Worm (Caenorhabditis elegans) whole organism, L4 larva: ENCODE results near the gene chil-17.

ENCODE experiments used
- F26F4.8 ChIP-seq: fragments of 200-800 bp; sonication (Bioruptor generic); conservative IDR thresholded peaks from 2 replicates; pipeline ENCODE4 v1.3.6; 2022; ENCODE audit warnings: missing genetic modification characterization, missing compliant biosample characterization
- ZK337.2 ChIP-seq: fragments of 200-800 bp; sonication (Bioruptor generic); IDR thresholded peaks from 2 replicates; pipeline ENCODE4 v1.3.6; 2022; ENCODE audit warnings: missing genetic modification reagents, missing genetic modification characterization, missing compliant biosample characterization
- ama-1 ChIP-seq: fragments of 150-350 bp; optimal IDR thresholded peaks from 2 replicates; lab custom pipeline; 2014; ENCODE audit warnings: inconsistent platforms, mixed read lengths
- ceh-62 ChIP-seq: sonication (generic microtip); optimal IDR thresholded peaks from 2 replicates; lab custom pipeline; 2017; ENCODE audit warnings: missing biosample characterization, missing genetic modification characterization
- gei-8 ChIP-seq: fragments of 200-800 bp; sonication (Bioruptor generic); optimal IDR thresholded peaks from 2 replicates; lab custom pipeline; 2018; ENCODE audit warnings: mild to moderate bottlenecking, missing genetic modification characterization, missing compliant biosample characterization
- lsy-2 ChIP-seq, 2 experiments: fragments of 150-350 bp in 1 of 2; sonication (generic microtip) in 1 of 2; optimal IDR thresholded peaks; 2 replicates each; lab custom pipeline; 2014 to 2017; ENCODE audit warnings: missing biosample characterization in 2 of 2, missing genetic modification characterization in 2 of 2
- nhr-102 ChIP-seq: sonication (generic microtip); optimal IDR thresholded peaks from 2 replicates; lab custom pipeline; 2016; ENCODE audit warnings: mild to moderate bottlenecking, missing genetic modification characterization, moderate library complexity, missing compliant biosample characterization
- nhr-28 ChIP-seq: fragments of 150-350 bp; optimal IDR thresholded peaks from 2 replicates; lab custom pipeline; 2014; ENCODE audit warnings: missing biosample characterization, missing genetic modification characterization
- snpc-4 ChIP-seq: fragments of 150-350 bp; optimal IDR thresholded peaks from 2 replicates; lab custom pipeline; 2014; ENCODE audit warnings: missing biosample characterization, missing genetic modification characterization
- ztf-11 ChIP-seq: fragments of 150-350 bp; optimal IDR thresholded peaks from 2 replicates; lab custom pipeline; 2014; ENCODE audit warnings: missing biosample characterization, missing genetic modification characterization

DNA sequence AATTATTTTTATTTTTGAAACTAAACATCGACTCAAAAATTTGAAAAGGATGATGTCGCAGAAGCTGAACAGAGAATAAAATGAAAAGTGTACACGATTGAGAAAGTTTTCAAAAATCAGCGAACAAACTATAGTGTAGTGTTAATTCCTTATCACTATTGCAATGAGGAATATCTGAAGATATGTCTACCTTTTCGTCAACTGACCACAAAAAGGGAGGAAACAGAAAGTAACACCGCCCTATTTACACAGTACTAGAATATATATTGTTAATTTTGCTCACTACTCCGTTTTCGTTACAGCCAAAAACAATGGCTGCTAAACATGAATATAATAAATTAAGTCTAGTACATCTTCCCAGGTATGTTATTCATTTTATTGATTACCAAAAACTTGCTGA is 8.0 kb upstream of the chil-17 start, which contains the start of gene chil-18:
- TF ChIP-seq ztf-11 (no peak), gei-8 (GFP tag; lab: Kevin White, UChicago) (no peak), ama-1 (lab: Kevin White, UChicago) (no peak), F26F4.8 (GFP tag; lab: Robert Waterston, UW) (no peak), ZK337.2 (no peak), ceh-62 (tag; lab: Kevin White, UChicago) (no peak), lsy-2 (tag; optimal IDR thresholded peaks at IDR 0.05; lab: Kevin White, UChicago) (no peak), nhr-28 (no peak), snpc-4 (tag; lab: Kevin White, UChicago) (no peak), nhr-102 (tag; lab: Kevin White, UChicago) (no peak)
